Worm (Caenorhabditis elegans) whole organism, young adult: ENCODE measurements around the gene Y43F8B.2.

Experiments
- B0261.1 ChIP-seq: sonication (generic microtip); optimal IDR thresholded peaks from 2 replicates; lab custom pipeline; 2016; ENCODE audit warnings: mild to moderate bottlenecking, missing genetic modification characterization, moderate library complexity, missing compliant biosample characterization
- F10E7.11 ChIP-seq: sonication (generic microtip); optimal IDR thresholded peaks from 2 replicates; lab custom pipeline; 2017; ENCODE audit warnings: mild to moderate bottlenecking, missing genetic modification characterization, moderate library complexity, missing compliant biosample characterization
- F49E8.2 ChIP-seq: sonication (generic microtip); optimal IDR thresholded peaks from 3 replicates; lab custom pipeline; 2017; ENCODE audit warnings: missing genetic modification characterization, mild to moderate bottlenecking, missing compliant biosample characterization, antibody characterized with exemption, moderate library complexity; ENCODE audit not compliant: insufficient read depth
- F52B5.7 ChIP-seq: sonication (generic microtip); optimal IDR thresholded peaks from 2 replicates; lab custom pipeline; 2016; ENCODE audit warnings: mild to moderate bottlenecking, missing genetic modification characterization, missing compliant biosample characterization
- Y53G8AR.9 ChIP-seq: fragments of 200-800 bp; sonication (Bioruptor generic); conservative IDR thresholded peaks from 2 replicates; pipeline ENCODE4 v1.3.6; 2022; ENCODE audit warnings: missing genetic modification reagents, missing genetic modification characterization, missing compliant biosample characterization
- Y67H2A.10 ChIP-seq: fragments of 200-800 bp; sonication (Bioruptor generic); conservative IDR thresholded peaks from 2 replicates; pipeline ENCODE4 v1.3.6; 2022; ENCODE audit warnings: missing genetic modification reagents, missing genetic modification characterization, missing compliant biosample characterization
- akir-1 ChIP-seq: fragments of 200-800 bp; sonication (Bioruptor generic); optimal IDR thresholded peaks from 2 replicates; lab custom pipeline; 2018; ENCODE audit warnings: mild to moderate bottlenecking, missing genetic modification characterization, moderate library complexity, missing compliant biosample characterization
- attf-6 ChIP-seq: fragments of 200-800 bp; sonication (Bioruptor generic); IDR thresholded peaks from 2 replicates; pipeline ENCODE4 v1.3.6; 2022; ENCODE audit warnings: missing genetic modification reagents, missing genetic modification characterization, missing compliant biosample characterization
- bed-2 ChIP-seq: fragments of 200-800 bp; sonication (Bioruptor generic); IDR thresholded peaks from 2 replicates; pipeline ENCODE4 v1.3.6; 2022; ENCODE audit warnings: missing genetic modification reagents, missing genetic modification characterization, missing compliant biosample characterization
- cebp-1 ChIP-seq, 2 experiments: fragments of 200-800 bp in 1 of 2; sonication (Bioruptor generic) in 1 of 2; sonication (generic microtip) in 1 of 2; IDR thresholded peaks in 1 of 2; optimal IDR thresholded peaks in 1 of 2; 2 replicates each; pipeline versions ENCODE4 v1.3.6 to Lab custom; 2017 to 2022; ENCODE audit warnings: missing compliant biosample characterization in 2 of 2, missing genetic modification characterization in 2 of 2, mild to moderate bottlenecking in 1 of 2, missing genetic modification reagents in 1 of 2, moderate library complexity in 1 of 2
- cebp-2 ChIP-seq: fragments of 200-800 bp; sonication (Bioruptor generic); IDR thresholded peaks from 2 replicates; pipeline ENCODE4 v1.3.6; 2022; ENCODE audit warnings: missing genetic modification characterization, missing compliant biosample characterization
- ekl-4 ChIP-seq: fragments of 200-800 bp; sonication (Bioruptor generic); IDR thresholded peaks from 2 replicates; pipeline ENCODE4 v1.3.6; 2022; ENCODE audit warnings: missing genetic modification reagents, missing genetic modification characterization, missing compliant biosample characterization
- fkh-3 ChIP-seq: sonication (generic microtip); optimal IDR thresholded peaks from 2 replicates; lab custom pipeline; 2016; ENCODE audit warnings: mild to moderate bottlenecking, missing genetic modification characterization, missing compliant biosample characterization
- him-1 ChIP-seq: sonication (generic microtip); optimal IDR thresholded peaks from 2 replicates; lab custom pipeline; 2016; ENCODE audit warnings: missing genotype, missing genetic modification reagents, missing genetic modification characterization, missing compliant biosample characterization
- hlh-26 ChIP-seq: fragments of 200-800 bp; sonication (Bioruptor generic); conservative IDR thresholded peaks from 2 replicates; pipeline ENCODE4 v1.3.6; 2022; ENCODE audit warnings: missing genetic modification reagents, missing genetic modification characterization, missing compliant biosample characterization
- hmg-20 ChIP-seq: fragments of 200-800 bp; sonication (Bioruptor generic); IDR thresholded peaks from 2 replicates; pipeline ENCODE4 v1.3.6; 2022; ENCODE audit warnings: missing genetic modification reagents, missing genetic modification characterization, missing compliant biosample characterization
- hrde-1 ChIP-seq: sonication (generic microtip); optimal IDR thresholded peaks from 2 replicates; lab custom pipeline; 2016; ENCODE audit warnings: missing genetic modification characterization, mild to moderate bottlenecking, missing compliant biosample characterization, moderate library complexity, missing genotype, missing genetic modification reagents, borderline replicate concordance
- hsf-1 ChIP-seq: fragments of 200-800 bp; sonication (Bioruptor generic); IDR thresholded peaks from 2 replicates; pipeline ENCODE4 v1.3.6; 2022; ENCODE audit warnings: missing genetic modification reagents, missing genetic modification characterization, missing compliant biosample characterization
- lsy-27 ChIP-seq: sonication (generic microtip); optimal IDR thresholded peaks from 2 replicates; lab custom pipeline; 2017; ENCODE audit warnings: missing genetic modification characterization, mild to moderate bottlenecking, missing compliant biosample characterization, antibody characterized with exemption, missing genotype, borderline replicate concordance; ENCODE audit not compliant: insufficient read depth
- madf-6 ChIP-seq: fragments of 200-800 bp; sonication (Bioruptor generic); IDR thresholded peaks from 2 replicates; pipeline ENCODE4 v1.3.6; 2022; ENCODE audit warnings: missing genetic modification reagents, missing genetic modification characterization, missing compliant biosample characterization
- nfya-2 ChIP-seq: fragments of 200-800 bp; sonication (Bioruptor generic); IDR thresholded peaks from 2 replicates; pipeline ENCODE4 v1.3.6; 2022; ENCODE audit warnings: missing genetic modification reagents, missing genetic modification characterization, missing compliant biosample characterization
- nfyb-1 ChIP-seq: fragments of 200-800 bp; sonication (Bioruptor generic); IDR thresholded peaks from 2 replicates; pipeline ENCODE4 v1.3.6; 2022; ENCODE audit warnings: missing genetic modification reagents, missing genetic modification characterization, missing compliant biosample characterization
- nhr-90 ChIP-seq: sonication (generic microtip); optimal IDR thresholded peaks from 2 replicates; lab custom pipeline; 2016; ENCODE audit warnings: missing genotype, mild to moderate bottlenecking, missing genetic modification characterization, missing compliant biosample characterization
- repo-1 ChIP-seq: sonication (generic microtip); optimal IDR thresholded peaks from 2 replicates; lab custom pipeline; 2017; ENCODE audit warnings: mild to moderate bottlenecking, missing genetic modification characterization, missing compliant biosample characterization
- rpc-1 ChIP-seq, 2 experiments: fragments of 150-350 bp in 1 of 2; sonication (generic microtip) in 1 of 2; optimal IDR thresholded peaks; 2 replicates each; lab custom pipeline; 2014 to 2018; ENCODE audit warnings: missing biosample characterization in 1 of 2, missing genetic modification characterization in 1 of 2, missing genetic modification reagents in 1 of 2, missing genotype in 1 of 2
- sea-2 ChIP-seq: fragments of 200-800 bp; sonication (Bioruptor generic); IDR thresholded peaks from 2 replicates; pipeline ENCODE4 v1.3.6; 2022; ENCODE audit warnings: missing genetic modification characterization, missing compliant biosample characterization
- snpc-3.4 ChIP-seq: sonication (generic microtip); optimal IDR thresholded peaks from 2 replicates; lab custom pipeline; 2017; ENCODE audit warnings: missing genetic modification characterization, mild to moderate bottlenecking, missing compliant biosample characterization, antibody characterized with exemption, moderate library complexity, missing genotype, missing genetic modification reagents
- somi-1 ChIP-seq: fragments of 200-800 bp; sonication (Bioruptor generic); optimal IDR thresholded peaks from 2 replicates; lab custom pipeline; 2018; ENCODE audit warnings: mild to moderate bottlenecking, missing genetic modification characterization, missing compliant biosample characterization
- tbp1 ChIP-seq: fragments of 200-800 bp; sonication (Bioruptor generic); optimal IDR thresholded peaks from 2 replicates; lab custom pipeline; 2018; ENCODE audit warnings: mild to moderate bottlenecking, missing genetic modification characterization, missing compliant biosample characterization
- tbx-9 ChIP-seq: sonication (generic microtip); optimal IDR thresholded peaks from 2 replicates; lab custom pipeline; 2016; ENCODE audit warnings: borderline replicate concordance, missing genetic modification characterization, inconsistent platforms, missing compliant biosample characterization
- ztf-22 ChIP-seq: fragments of 200-800 bp; sonication (Bioruptor generic); optimal IDR thresholded peaks from 2 replicates; lab custom pipeline; 2018; ENCODE audit warnings: mild to moderate bottlenecking, missing genetic modification characterization, moderate library complexity, missing compliant biosample characterization
- ztf-25 ChIP-seq: fragments of 200-800 bp; sonication (Bioruptor generic); IDR thresholded peaks from 2 replicates; pipeline ENCODE4 v1.3.6; 2022; ENCODE audit warnings: missing genetic modification reagents, missing genetic modification characterization, missing compliant biosample characterization
- ztf-3 ChIP-seq: fragments of 200-800 bp; sonication (Bioruptor generic); optimal IDR thresholded peaks from 2 replicates; lab custom pipeline; 2018; ENCODE audit warnings: mild to moderate bottlenecking, missing genetic modification characterization, missing compliant biosample characterization

Y43F8B.2 gene

ce11 chrV:19533010-19533409 is at the start of gene Y43F8B.2:
Y43F8B.2 (minus strand) TSS chrV:19533110.
- TF ChIP-seq F10E7.11 (tag; lab: Kevin White, UChicago) (no peak), somi-1 (no peak), ztf-22 (GFP tag; lab: Kevin White, UChicago) (no peak), F52B5.7 (tag; lab: Kevin White, UChicago) (no peak), repo-1 (tag; lab: Kevin White, UChicago) (no peak), madf-6 (GFP tag; lab: Robert Waterston, UW) (no peak)

DNA sequence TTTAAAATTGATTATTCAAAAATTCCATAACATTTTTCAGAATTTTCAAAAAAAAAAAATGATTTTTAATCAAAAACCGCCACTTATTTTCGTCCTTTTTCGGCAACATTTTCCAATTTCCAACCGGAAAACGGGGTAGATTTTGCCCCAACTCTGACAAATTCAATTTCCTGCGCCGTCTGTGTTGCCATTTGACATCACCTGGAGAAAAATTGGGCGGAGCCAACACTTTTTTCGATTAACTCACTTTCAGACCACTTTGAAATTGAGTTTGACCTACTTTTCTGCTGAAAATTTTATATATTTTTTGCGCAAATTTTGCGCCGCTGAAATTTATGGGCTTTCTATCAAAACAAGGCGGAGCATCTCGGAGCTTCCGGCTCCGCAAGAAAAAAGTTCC is 49.3 kb upstream of the Y43F8B.2 start:
- TF ChIP-seq Y67H2A.10 (GFP tag; lab: Robert Waterston, UW): no peak
- no peak for TF ChIP-seq sea-2 (GFP tag; lab: Robert Waterston, UW)
- no peak for TF ChIP-seq ekl-4
- no peak for TF ChIP-seq hsf-1 (GFP tag; lab: Robert Waterston, UW)
- no peak for TF ChIP-seq hmg-20 (GFP tag; lab: Robert Waterston, UW)
- no peak for TF ChIP-seq ztf-3 (GFP tag; lab: Kevin White, UChicago)
- no peak for TF ChIP-seq hlh-26 (GFP tag; lab: Robert Waterston, UW)
- no peak for TF ChIP-seq tbx-9 (tag; lab: Kevin White, UChicago)
- TF ChIP-seq F49E8.2 (tag; lab: Kevin White, UChicago): no peak
- no peak for TF ChIP-seq fkh-3 (tag; lab: Kevin White, UChicago)
- TF ChIP-seq nfyb-1: no peak
- TF ChIP-seq attf-6 (GFP tag; lab: Robert Waterston, UW): no peak

ce11 chrV:19579509-19579908 is 46.6 kb upstream of the Y43F8B.2 start:
- peak; percentile 6 for TF ChIP-seq rpc-1 (optimal IDR thresholded peaks at IDR 0.05; lab: Kevin White, UChicago)
- peak; percentile 54 for TF ChIP-seq rpc-1 (tag; optimal IDR thresholded peaks at IDR 0.05; lab: Kevin White, UChicago)
- TF ChIP-seq him-1: no peak
- TF ChIP-seq tbp1: peak; percentile 77
- TF ChIP-seq ztf-3 (GFP tag; lab: Kevin White, UChicago): no peak

- TF ChIP-seq tbp1 (peak; percentile 78), hrde-1 (no peak), rpc-1 (optimal IDR thresholded peaks at IDR 0.05; lab: Kevin White, UChicago) (peak; percentile 33), rpc-1 (tag; optimal IDR thresholded peaks at IDR 0.05; lab: Kevin White, UChicago) (peak; percentile 69), B0261.1 (tag; lab: Kevin White, UChicago) (peak; percentile 14), F49E8.2 (tag; lab: Kevin White, UChicago) (no peak)
Observed at ce11 chrV:19570102-19570501, 37.2 kb upstream of the Y43F8B.2 start.

DNA sequence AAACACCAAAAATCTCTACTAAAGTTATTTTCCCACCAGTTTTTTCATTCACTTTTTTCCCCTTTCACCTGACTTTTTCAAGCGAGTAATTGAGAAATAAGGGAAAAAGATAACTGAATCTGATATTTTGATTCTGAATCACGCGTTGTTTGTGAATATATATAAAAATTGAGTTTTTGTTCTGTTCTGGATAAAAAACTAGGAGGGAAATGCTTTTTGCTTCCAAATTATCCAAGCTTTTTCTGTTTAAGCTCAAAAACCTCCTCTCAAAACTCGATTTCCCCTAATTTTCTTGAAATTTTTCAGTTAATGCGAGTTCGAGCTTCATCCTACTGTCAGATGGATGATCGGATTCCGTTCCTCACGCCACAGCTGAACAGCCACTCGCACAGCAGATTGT is 32.2 kb upstream of the Y43F8B.2 start, which contains the start of gene kcnl-1:
kcnl-1 (plus strand) TSS at position 301 of the 400 bp plus-strand sequence.
- TF ChIP-seq cebp-1 (GFP tag; IDR thresholded peaks at IDR 0.05; lab: Robert Waterston, UW) (no peak), cebp-1 (tag; optimal IDR thresholded peaks at IDR 0.05; lab: Kevin White, UChicago) (no peak), nfya-2 (GFP tag; lab: Robert Waterston, UW) (no peak), nhr-90 (tag; lab: Kevin White, UChicago) (no peak), tbp1 (no peak), sea-2 (GFP tag; lab: Robert Waterston, UW) (no peak), madf-6 (GFP tag; lab: Robert Waterston, UW) (no peak), cebp-2 (GFP tag; lab: Robert Waterston, UW) (no peak), snpc-3.4 (tag; lab: Kevin White, UChicago) (no peak), akir-1 (no peak), Y53G8AR.9 (GFP tag; lab: Robert Waterston, UW) (no peak), lsy-27 (tag; lab: Kevin White, UChicago) (no peak), ztf-25 (GFP tag; lab: Robert Waterston, UW) (no peak), ztf-3 (GFP tag; lab: Kevin White, UChicago) (no peak), bed-2 (GFP tag; lab: Robert Waterston, UW) (no peak)
